Fruit fly (Drosophila melanogaster) whole organism, wandering third instar larva: ENCODE data around the gene Osi21.

Experiments used
- Abd-B ChIP-seq: fragments of >200 bp; optimal IDR thresholded peaks from 2 replicates; lab custom pipeline; 2017; ENCODE audit warnings: missing biosample characterization, missing genetic modification characterization
- CG32264 ChIP-seq: fragments of 200-800 bp; sonication (Bioruptor generic); optimal IDR thresholded peaks from 2 replicates; lab custom pipeline; 2016; ENCODE audit warnings: missing biosample characterization, missing genetic modification characterization
- CG9705 ChIP-seq: fragments of 200-800 bp; sonication (Bioruptor generic); optimal IDR thresholded peaks from 2 replicates; lab custom pipeline; 2018; ENCODE audit warnings: missing biosample characterization, mild to moderate bottlenecking, missing genetic modification characterization
- CrebA ChIP-seq: fragments of 200-800 bp; sonication (Bioruptor generic); optimal IDR thresholded peaks from 2 replicates; lab custom pipeline; 2016; ENCODE audit warnings: missing biosample characterization, mild to moderate bottlenecking, missing genetic modification characterization, borderline replicate concordance
- Dfd ChIP-seq: fragments of >200 bp; optimal IDR thresholded peaks from 2 replicates; lab custom pipeline; 2017; ENCODE audit warnings: missing biosample characterization, missing genetic modification characterization
- Dif ChIP-seq: fragments of 200-275, 200-300 bp; sonication (Bioruptor generic); optimal IDR thresholded peaks from 2 replicates; lab custom pipeline; 2018; ENCODE audit warnings: missing biosample characterization, missing genetic modification characterization; ENCODE audit not compliant: partially characterized antibody
- GATAd ChIP-seq: sonication (Bioruptor generic); optimal IDR thresholded peaks from 2 replicates; lab custom pipeline; 2016; ENCODE audit warnings: missing biosample characterization, missing genetic modification characterization
- HLH106 ChIP-seq: fragments of 200-800 bp; optimal IDR thresholded peaks from 3 replicates; lab custom pipeline; 2019; ENCODE audit warnings: missing biosample characterization, mild to moderate bottlenecking, missing genetic modification characterization, moderate library complexity
- Hnf4 ChIP-seq: fragments of 200-800 bp; sonication (Bioruptor generic); optimal IDR thresholded peaks from 2 replicates; lab custom pipeline; 2016; ENCODE audit warnings: missing biosample characterization, mild to moderate bottlenecking, missing genetic modification characterization
- Hr78 ChIP-seq: fragments of >200 bp; optimal IDR thresholded peaks from 2 replicates; lab custom pipeline; 2017; ENCODE audit warnings: missing biosample characterization, missing genetic modification characterization
- Hr83 ChIP-seq: fragments of 200-300 bp; sonication (Bioruptor generic); optimal IDR thresholded peaks from 2 replicates; lab custom pipeline; 2016; ENCODE audit warnings: missing biosample characterization, mild to moderate bottlenecking, missing genetic modification characterization, moderate library complexity; ENCODE audit not compliant: poor library complexity, severe bottlenecking
- Jra ChIP-seq: sonication (Bioruptor generic); optimal IDR thresholded peaks from 2 replicates; lab custom pipeline; 2016; ENCODE audit warnings: missing biosample characterization, missing genetic modification characterization
- Mio ChIP-seq: sonication (Bioruptor generic); optimal IDR thresholded peaks from 2 replicates; lab custom pipeline; 2016; ENCODE audit warnings: missing biosample characterization, missing genetic modification characterization
- Myc ChIP-seq: fragments of >200 bp; optimal IDR thresholded peaks from 2 replicates; lab custom pipeline; 2017
- N ChIP-seq: fragments of >200 bp; optimal IDR thresholded peaks from 2 replicates; lab custom pipeline; 2018; ENCODE audit warnings: missing biosample characterization, missing external identifiers, missing genetic modification characterization
- OdsH ChIP-seq: fragments of 200-800 bp; sonication (Bioruptor generic); optimal IDR thresholded peaks from 2 replicates; lab custom pipeline; 2016; ENCODE audit warnings: missing biosample characterization, mild to moderate bottlenecking, missing genetic modification characterization
- Rel ChIP-seq, 2 experiments: fragments of 200-800 bp; sonication (Bioruptor generic) in 1 of 2; optimal IDR thresholded peaks; 2 replicates in 1 of 2; 3 replicates in 1 of 2; lab custom pipeline; 2016 to 2019; ENCODE audit warnings: mild to moderate bottlenecking in 2 of 2, missing biosample characterization in 2 of 2, missing genetic modification characterization in 2 of 2, moderate library complexity in 1 of 2
- Sp1 ChIP-seq: fragments of 200-800 bp; sonication (Bioruptor generic); optimal IDR thresholded peaks from 3 replicates; lab custom pipeline; 2019; ENCODE audit warnings: missing biosample characterization, mild to moderate bottlenecking, missing genetic modification characterization, moderate library complexity
- Vsx2 ChIP-seq: fragments of 200-300, 225-300 bp; sonication (Bioruptor generic); optimal IDR thresholded peaks from 2 replicates; lab custom pipeline; 2018; ENCODE audit warnings: missing biosample characterization, missing genetic modification characterization; ENCODE audit not compliant: partially characterized antibody
- br ChIP-seq: fragments of 200-800 bp; sonication (Bioruptor generic); optimal IDR thresholded peaks from 2 replicates; lab custom pipeline; 2016; ENCODE audit warnings: missing biosample characterization, missing genetic modification characterization
- brk ChIP-seq: fragments of 200-800 bp; sonication (Bioruptor generic); optimal IDR thresholded peaks from 2 replicates; lab custom pipeline; 2016; ENCODE audit warnings: missing biosample characterization, mild to moderate bottlenecking, missing genetic modification characterization
- dl ChIP-seq, 2 experiments: fragments of 175-275, 200-275 bp in 1 of 2; fragments of 200-275 bp in 1 of 2; sonication (Bioruptor generic); optimal IDR thresholded peaks; lab custom pipeline; 2018; ENCODE audit warnings: mild to moderate bottlenecking in 2 of 2, missing biosample characterization in 2 of 2, missing genetic modification characterization in 2 of 2, moderate library complexity in 2 of 2; ENCODE audit not compliant: partially characterized antibody in 2 of 2, insufficient read depth in 1 of 2
- dmrt93B ChIP-seq: fragments of 200-800 bp; sonication (Bioruptor generic); optimal IDR thresholded peaks from 2 replicates; lab custom pipeline; 2018; ENCODE audit warnings: missing biosample characterization, mild to moderate bottlenecking, missing genetic modification characterization
- dsf ChIP-seq: sonication (Bioruptor generic); optimal IDR thresholded peaks from 2 replicates; lab custom pipeline; 2016; ENCODE audit warnings: missing biosample characterization, missing genetic modification characterization, borderline replicate concordance
- ey ChIP-seq: fragments of 200-800 bp; sonication (Bioruptor generic); optimal IDR thresholded peaks from 2 replicates; lab custom pipeline; 2016; ENCODE audit warnings: missing biosample characterization, missing genetic modification characterization
- foxo ChIP-seq, 2 experiments: fragments of 200-800 bp; sonication (Bioruptor generic); optimal IDR thresholded peaks; 2 replicates in 1 of 2; 3 replicates in 1 of 2; lab custom pipeline; 2016 to 2017; ENCODE audit warnings: missing biosample characterization in 2 of 2, missing genetic modification characterization in 2 of 2
- fru ChIP-seq: fragments of 200-800 bp; sonication (Bioruptor generic); optimal IDR thresholded peaks from 3 replicates; lab custom pipeline; 2016; ENCODE audit warnings: missing biosample characterization, mild to moderate bottlenecking, missing genetic modification characterization
- h ChIP-seq: fragments of 200-800 bp; sonication (Bioruptor generic); optimal IDR thresholded peaks from 3 replicates; lab custom pipeline; 2016; ENCODE audit warnings: missing biosample characterization, mild to moderate bottlenecking, missing genetic modification characterization
- jim ChIP-seq: fragments of 175-275, 200-325 bp; sonication (Bioruptor generic); optimal IDR thresholded peaks from 2 replicates; lab custom pipeline; 2016; ENCODE audit warnings: missing biosample characterization, mild to moderate bottlenecking, missing genetic modification characterization
- lola ChIP-seq: fragments of >200 bp; optimal IDR thresholded peaks from 2 replicates; lab custom pipeline; 2017; ENCODE audit warnings: missing biosample characterization, missing genetic modification characterization
- pan ChIP-seq: fragments of >200 bp; optimal IDR thresholded peaks from 2 replicates; lab custom pipeline; 2017
- psq ChIP-seq: fragments of 200-800 bp; sonication (Bioruptor generic); optimal IDR thresholded peaks from 3 replicates; lab custom pipeline; 2017; ENCODE audit warnings: missing biosample characterization, mild to moderate bottlenecking, missing genetic modification characterization, moderate library complexity
- rgr ChIP-seq: fragments of 200-800 bp; sonication (Bioruptor generic); optimal IDR thresholded peaks from 3 replicates; lab custom pipeline; 2016; ENCODE audit warnings: missing biosample characterization, mild to moderate bottlenecking, missing genetic modification characterization
- sage ChIP-seq: fragments of 200-800 bp; sonication (Bioruptor generic); optimal IDR thresholded peaks from 2 replicates; lab custom pipeline; 2016; ENCODE audit warnings: missing biosample characterization, mild to moderate bottlenecking, missing genetic modification characterization
- sv ChIP-seq: fragments of 200-800 bp; sonication (Bioruptor generic); optimal IDR thresholded peaks from 3 replicates; lab custom pipeline; 2016; ENCODE audit warnings: missing biosample characterization, missing genetic modification characterization
- tai ChIP-seq: sonication (Bioruptor generic); optimal IDR thresholded peaks from 2 replicates; lab custom pipeline; 2016; ENCODE audit warnings: missing biosample characterization, missing genetic modification characterization
- usp ChIP-seq: fragments of >200 bp; optimal IDR thresholded peaks from 2 replicates; lab custom pipeline; 2017; ENCODE audit warnings: missing biosample characterization, missing genetic modification characterization
- woc ChIP-seq: sonication (Bioruptor generic); optimal IDR thresholded peaks from 2 replicates; lab custom pipeline; 2016; ENCODE audit warnings: missing biosample characterization, mild to moderate bottlenecking, missing genetic modification characterization

Gene Osi21

dm6 chr2L:11309806-11310205 is 24.3 kb upstream of the Osi21 start:
- TF ChIP-seq Jra (GFP tag; lab: Kevin White, UChicago), result no peak
- no peak for TF ChIP-seq HLH106 (tag; lab: Kevin White, UChicago)
- no peak for TF ChIP-seq CrebA (GFP tag; lab: Kevin White, UChicago)
- no peak for TF ChIP-seq sv (GFP tag; lab: Kevin White, UChicago)
- no peak for TF ChIP-seq tai (GFP tag; lab: Kevin White, UChicago)
- TF ChIP-seq CG32264 (GFP tag; lab: Kevin White, UChicago), result no peak
- no peak for TF ChIP-seq br (GFP tag; lab: Kevin White, UChicago)
- no peak for TF ChIP-seq Myc
- TF ChIP-seq Rel (GFP tag; optimal IDR thresholded peaks at IDR 0.05; lab: Kevin White, UChicago), result no peak
- no peak for TF ChIP-seq Rel (tag; optimal IDR thresholded peaks at IDR 0.05; lab: Kevin White, UChicago)
- no peak for TF ChIP-seq psq
- no peak for TF ChIP-seq woc
- no peak for TF ChIP-seq jim (GFP tag; lab: Kevin White, UChicago)
- no peak for TF ChIP-seq dl (GFP tag; optimal IDR thresholded peaks at IDR 0.05; lab: Kevin White, UChicago; ENCODE audit: insufficient read depth in 1 of 2, partially characterized antibody in 2 of 2)
- no peak for TF ChIP-seq ey (GFP tag; lab: Kevin White, UChicago)
- TF ChIP-seq Mio (GFP tag; lab: Kevin White, UChicago), result no peak
- TF ChIP-seq Hnf4 (GFP tag; lab: Kevin White, UChicago), result no peak
- TF ChIP-seq Sp1 (GFP tag; lab: Kevin White, UChicago), result no peak
- no peak for TF ChIP-seq dsf (GFP tag; lab: Kevin White, UChicago)
- no peak for TF ChIP-seq Dif

dm6 chr2L:11307072-11307471 is 21.6 kb upstream of the Osi21 start:
- TF ChIP-seq Rel (GFP tag; optimal IDR thresholded peaks at IDR 0.05; lab: Kevin White, UChicago), result no peak
- TF ChIP-seq Rel (tag; optimal IDR thresholded peaks at IDR 0.05; lab: Kevin White, UChicago), result no peak
- TF ChIP-seq Sp1 (GFP tag; lab: Kevin White, UChicago), result peak; percentile 14
- no peak for TF ChIP-seq OdsH (GFP tag; lab: Kevin White, UChicago)

dm6 chr2L:11306091-11306490 is 20.6 kb upstream of the Osi21 start:
- TF ChIP-seq OdsH (GFP tag; lab: Kevin White, UChicago) (peak; percentile 74), br (GFP tag; lab: Kevin White, UChicago) (peak; percentile 81), Dfd (GFP tag; lab: Kevin White, UChicago) (no peak), dmrt93B (peak; percentile 47), lola (no peak), sage (peak; percentile 75), Jra (GFP tag; lab: Kevin White, UChicago) (peak; percentile 48), N (no peak), usp (GFP tag; lab: Kevin White, UChicago) (no peak), Hnf4 (GFP tag; lab: Kevin White, UChicago) (peak; percentile 82), HLH106 (tag; lab: Kevin White, UChicago) (peak; percentile 83), rgr (GFP tag; lab: Kevin White, UChicago) (peak; percentile 75), tai (GFP tag; lab: Kevin White, UChicago) (peak; percentile 77), sv (GFP tag; lab: Kevin White, UChicago) (no peak), pan (lab: Kevin White, UChicago) (no peak), h (GFP tag; lab: Kevin White, UChicago) (peak; percentile 83), CG32264 (GFP tag; lab: Kevin White, UChicago) (peak; percentile 35), GATAd (GFP tag; lab: Kevin White, UChicago) (peak; percentile 46), Dif (no peak), CG9705 (peak; percentile 58), Sp1 (GFP tag; lab: Kevin White, UChicago) (peak; percentile 75), Mio (GFP tag; lab: Kevin White, UChicago) (no peak), Rel (GFP tag; optimal IDR thresholded peaks at IDR 0.05; lab: Kevin White, UChicago) (no peak), Rel (tag; optimal IDR thresholded peaks at IDR 0.05; lab: Kevin White, UChicago) (peak; percentile 14), dl (GFP tag; optimal IDR thresholded peaks at IDR 0.05; lab: Kevin White, UChicago; ENCODE audit: insufficient read depth in 1 of 2, partially characterized antibody in 2 of 2) (no peak), Hr83 (GFP tag; lab: Kevin White, UChicago) (no peak), CrebA (GFP tag; lab: Kevin White, UChicago) (peak; percentile 10), brk (peak; percentile 65), Hr78 (no peak), jim (GFP tag; lab: Kevin White, UChicago) (no peak), foxo (GFP tag; optimal IDR thresholded peaks at IDR 0.05; lab: Kevin White, UChicago) (peak in 1 of 2 experiments; percentile 81), Vsx2 (no peak), psq (peak; percentile 71), ey (GFP tag; lab: Kevin White, UChicago) (peak; percentile 81), fru (GFP tag; lab: Kevin White, UChicago) (peak; percentile 78), Myc (no peak), Abd-B (GFP tag; lab: Kevin White, UChicago) (no peak), dsf (GFP tag; lab: Kevin White, UChicago) (no peak), woc (peak; percentile 65)
- TF ChIP-seq, all 38 proteins: peak for 22
